Fruit fly (Drosophila melanogaster): Measurements from ENCODE around the gene Prosalpha4.

dm6 chrX:16323063-16323462 is 47.0 kb downstream of the Prosalpha4 start, which contains the start of the genes CG9917 and CG32579:
- TF ChIP-seq toy (GFP tag; IDR thresholded peaks at IDR 0.05) (no peak), CG1792 (GFP tag; optimal IDR thresholded peaks at IDR 0.05) (no peak), stc (GFP tag; IDR thresholded peaks at IDR 0.05) (no peak), sens-2 (GFP tag; IDR thresholded peaks at IDR 0.05) (no peak), dmrt11E (tag; optimal IDR thresholded peaks at IDR 0.05) (no peak), tx (GFP tag; optimal IDR thresholded peaks at IDR 0.05) (no peak), CG5953 (GFP tag; IDR thresholded peaks at IDR 0.05) (no peak), Dll (GFP tag; IDR thresholded peaks at IDR 0.05; ENCODE audit: partially characterized antibody) (peak; percentile 77)
